Worm (Caenorhabditis elegans): ENCODE data around the gene F40F11.3.

F40F11.3 gene

DNA sequence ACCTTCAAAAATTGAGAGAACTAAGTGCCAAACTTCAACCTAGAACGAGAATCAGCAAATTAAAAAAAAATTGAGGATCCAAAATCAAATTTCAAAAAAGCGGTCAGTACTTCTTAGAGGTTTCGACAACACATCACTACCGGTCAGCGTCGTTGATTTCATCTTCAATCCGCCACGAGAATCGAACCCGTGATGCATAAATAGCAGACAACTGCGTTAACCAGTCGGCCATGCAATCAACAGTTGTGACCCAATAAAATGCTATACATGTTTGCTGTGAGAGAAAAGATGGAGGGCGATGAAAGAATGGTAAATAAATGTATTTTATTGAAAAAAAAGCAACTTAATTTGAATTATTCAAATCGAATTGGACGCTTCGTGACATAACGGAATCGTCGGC, 44.1 kb downstream of the F40F11.3 start (continued):
- peak; percentile 52 for TF ChIP-seq unc-130 (GFP tag; optimal IDR thresholded peaks at IDR 0.05)
- no peak; the same call in 1 of the 2 replicates for TF ChIP-seq Y56A3A.18 (GFP tag; IDR thresholded peaks at IDR 0.05)
- 0 out of 2 replicates have a peak, but pooled peaks have one; percentile 7 for TF ChIP-seq aptf-2 (GFP tag; conservative IDR thresholded peaks at IDR 0.05)
- no peak for TF ChIP-seq sptf-2 (GFP tag; optimal IDR thresholded peaks at IDR 0.05)
- TF ChIP-seq ztf-25 (GFP tag; IDR thresholded peaks at IDR 0.05), result peak; percentile 62; the same call in 1 of the 2 replicates
- no peak for TF ChIP-seq ama-1 (optimal IDR thresholded peaks at IDR 0.05)
- TF ChIP-seq ama-1 (GFP tag; optimal IDR thresholded peaks at IDR 0.05), result peak; percentile 82 to 88
- peak; percentile 64; the same call in 1 of the 2 replicates for TF ChIP-seq ekl-4 (GFP tag; IDR thresholded peaks at IDR 0.05)
- peak; percentile 62 to 68 for TF ChIP-seq let-607 (tag; optimal IDR thresholded peaks at IDR 0.05)
- no peak for TF ChIP-seq tbx-9 (tag; optimal IDR thresholded peaks at IDR 0.05; ENCODE audit: borderline replicate concordance)
- 0 out of 2 replicates have a peak, but pooled peaks have one; percentile 59 for TF ChIP-seq aptf-3 (GFP tag; IDR thresholded peaks at IDR 0.05)
- no peak for TF ChIP-seq cebp-1 (GFP tag; IDR thresholded peaks at IDR 0.05)
- TF ChIP-seq cebp-1 (tag; optimal IDR thresholded peaks at IDR 0.05), result no peak
- TF ChIP-seq dpff-1 (tag; optimal IDR thresholded peaks at IDR 0.05), result no peak
- peak; percentile 82 for TF ChIP-seq T07F8.4 (tag; optimal IDR thresholded peaks at IDR 0.05)
- TF ChIP-seq chd-7 (tag; optimal IDR thresholded peaks at IDR 0.05), result no peak
- no peak for TF ChIP-seq madf-8 (GFP tag; conservative IDR thresholded peaks at IDR 0.05)
- TF ChIP-seq cebp-2 (GFP tag; IDR thresholded peaks at IDR 0.05), result 0 out of 2 replicates have a peak, but pooled peaks have one; percentile 71
- TF ChIP-seq tbp1 (GFP tag; optimal IDR thresholded peaks at IDR 0.05), result peak; percentile 99
- TF ChIP-seq D2030.7 (GFP tag; IDR thresholded peaks at IDR 0.05), result peak; percentile 72
- no peak for TF ChIP-seq unc-62 (GFP tag; optimal IDR thresholded peaks at IDR 0.05)
- TF ChIP-seq B0019.2 (GFP tag; conservative IDR thresholded peaks at IDR 0.05), result no peak; the same call in 1 of the 2 replicates
- no peak for TF ChIP-seq ets-4 (GFP tag; optimal IDR thresholded peaks at IDR 0.05)
- TF ChIP-seq die-1 (tag; optimal IDR thresholded peaks at IDR 0.05), result peak; percentile 86
- TF ChIP-seq F23B12.7 (tag; optimal IDR thresholded peaks at IDR 0.05; ENCODE audit: insufficient read depth), result peak; percentile 97
- TF ChIP-seq pha-4 (tag; optimal IDR thresholded peaks at IDR 0.05), result no peak
- TF ChIP-seq somi-1 (GFP tag; optimal IDR thresholded peaks at IDR 0.05), result peak; percentile 37
- TF ChIP-seq snpc-4 (GFP tag; optimal IDR thresholded peaks at IDR 0.05), result peak; percentile 79
- peak in 3 of 4 experiments; percentile 65 to 85 (median 81) for TF ChIP-seq snpc-4 (tag; optimal IDR thresholded peaks at IDR 0.05)
- TF ChIP-seq ceh-79 (tag; optimal IDR thresholded peaks at IDR 0.05), result peak; percentile 20
- peak; percentile 46 for TF ChIP-seq F22D6.2 (tag; optimal IDR thresholded peaks at IDR 0.05)
- TF ChIP-seq snpc-1.3 (tag; optimal IDR thresholded peaks at IDR 0.05; ENCODE audit: insufficient read depth), result peak; percentile 87

ce11 chrIV:11548671-11549070, 45.1 kb downstream of the F40F11.3 start, which contains the start of gene M04B2.7:
TSS of gene M04B2.7 (minus strand) at chrIV:11548771.
- TF ChIP-seq sptf-2 (GFP tag; optimal IDR thresholded peaks at IDR 0.05) (no peak), ekl-4 (GFP tag; IDR thresholded peaks at IDR 0.05) (no peak), aptf-2 (GFP tag; conservative IDR thresholded peaks at IDR 0.05) (no peak), Y67H2A.10 (GFP tag; conservative IDR thresholded peaks at IDR 0.05) (no peak), F39B2.1 (GFP tag; IDR thresholded peaks at IDR 0.05) (no peak), F22D6.2 (tag; optimal IDR thresholded peaks at IDR 0.05) (no peak), lin-40 (tag; optimal IDR thresholded peaks at IDR 0.05) (no peak), bed-2 (GFP tag; IDR thresholded peaks at IDR 0.05) (no peak), nhr-80 (tag; optimal IDR thresholded peaks at IDR 0.05) (no peak), repo-1 (tag; optimal IDR thresholded peaks at IDR 0.05) (no peak), hrde-1 (tag; optimal IDR thresholded peaks at IDR 0.05; ENCODE audit: borderline replicate concordance) (no peak)
